Fruit fly (Drosophila melanogaster): ENCODE data around the gene otu.

Gene otu

DNA sequence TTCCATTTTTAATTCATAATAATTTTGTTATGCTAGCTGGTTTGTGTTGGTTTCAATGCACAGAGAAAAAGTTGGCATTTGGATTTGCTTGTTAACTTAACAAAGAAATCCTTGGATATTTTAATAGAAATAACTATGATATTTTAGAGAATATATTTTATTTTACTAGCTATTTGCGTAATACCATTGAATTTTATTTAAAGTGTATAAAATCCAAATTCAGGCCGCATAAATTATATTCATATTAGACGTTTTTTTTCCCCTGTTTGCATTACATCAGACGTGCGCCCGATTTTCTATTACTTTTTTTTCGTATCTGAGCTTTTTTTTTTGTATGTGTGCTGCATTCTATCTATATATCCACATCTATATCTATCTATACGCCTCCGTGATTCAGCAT, 45.4 kb upstream of the otu start (continued):
- TF ChIP-seq Dip3 (GFP tag; optimal IDR thresholded peaks at IDR 0.05) (no peak), CG8388 (GFP tag; optimal IDR thresholded peaks at IDR 0.05) (no peak), schlank (tag; optimal IDR thresholded peaks at IDR 0.05) (no peak), CG13123 (GFP tag; optimal IDR thresholded peaks at IDR 0.05) (no peak), Xbp1 (GFP tag; optimal IDR thresholded peaks at IDR 0.05) (peak; percentile 9), ssp (GFP tag; IDR thresholded peaks at IDR 0.05) (no peak), Blimp-1 (GFP tag; optimal IDR thresholded peaks at IDR 0.05) (peak; percentile 31), lmd (GFP tag; IDR thresholded peaks at IDR 0.05) (0 out of 2 replicates have a peak, but pooled peaks have one; percentile 14), Sox102F (GFP tag; optimal IDR thresholded peaks at IDR 0.05) (peak; percentile 60), Hr51 (GFP tag; optimal IDR thresholded peaks at IDR 0.05) (peak in 1 of 2 experiments; percentile 54), ara (GFP tag; IDR thresholded peaks at IDR 0.05) (no peak), Awh (GFP tag; IDR thresholded peaks at IDR 0.05) (no peak), NC2β (GFP tag; optimal IDR thresholded peaks at IDR 0.05) (no peak)

- TF ChIP-seq Asciz (GFP tag; optimal IDR thresholded peaks at IDR 0.05) (no peak), HLH4C (GFP tag; IDR thresholded peaks at IDR 0.05; ENCODE audit: partially characterized antibody) (no peak), da (GFP tag; optimal IDR thresholded peaks at IDR 0.05) (no peak), aop (GFP tag; IDR thresholded peaks at IDR 0.05) (no peak), CG6683 (GFP tag; optimal IDR thresholded peaks at IDR 0.05) (no peak), ftz-f1 (GFP tag; optimal IDR thresholded peaks at IDR 0.05) (no peak), abd-A (tag; optimal IDR thresholded peaks at IDR 0.05) (no peak), CTCF (GFP tag; optimal IDR thresholded peaks at IDR 0.05) (peak; percentile 77), Pdp1 (GFP tag; optimal IDR thresholded peaks at IDR 0.05) (peak in 1 of 2 experiments; percentile 60), pnt (GFP tag; optimal IDR thresholded peaks at IDR 0.05) (no peak), vnd (GFP tag; IDR thresholded peaks at IDR 0.05; ENCODE audit: partially characterized antibody) (no peak), HmgZ (tag; optimal IDR thresholded peaks at IDR 0.05) (no peak), disco-r (GFP tag; optimal IDR thresholded peaks at IDR 0.05) (no peak)
Measured at dm6 chrX:8534321-8534661, 45.0 kb upstream of the otu start.

- TF ChIP-seq pan (optimal IDR thresholded peaks at IDR 0.05) (no peak), pan (GFP tag; optimal IDR thresholded peaks at IDR 0.05 in 1 of 2, IDR thresholded peaks at IDR 0.05 in 1 of 2) (peak in 1 of 2 experiments; percentile 30), stc (GFP tag; IDR thresholded peaks at IDR 0.05) (0 out of 2 replicates have a peak, but pooled peaks have one; percentile 11), CG7745 (tag; optimal IDR thresholded peaks at IDR 0.05) (no peak), CG3838 (GFP tag; optimal IDR thresholded peaks at IDR 0.05) (no peak), CG15514 (GFP tag; optimal IDR thresholded peaks at IDR 0.05) (peak; percentile 16), Meics (GFP tag; optimal IDR thresholded peaks at IDR 0.05) (peak; percentile 20), CG17568 (GFP tag; optimal IDR thresholded peaks at IDR 0.05) (peak; percentile 8), CG9817 (tag; optimal IDR thresholded peaks at IDR 0.05) (peak; percentile 54), CG11696 (GFP tag; IDR thresholded peaks at IDR 0.05) (no peak), CG32532 (GFP tag; IDR thresholded peaks at IDR 0.05) (peak; percentile 61), dysf (GFP tag; IDR thresholded peaks at IDR 0.05) (peak; percentile 58; the same call in 2 of the 3 replicates), CG18619 (GFP tag; optimal IDR thresholded peaks at IDR 0.05) (peak; percentile 37), Fer2 (tag; optimal IDR thresholded peaks at IDR 0.05) (peak; percentile 4), Mad (GFP tag; optimal IDR thresholded peaks at IDR 0.05) (no peak), CG31441 (GFP tag; IDR thresholded peaks at IDR 0.05) (0 out of 2 replicates have a peak, but pooled peaks have one; percentile 3), CG11398 (GFP tag; optimal IDR thresholded peaks at IDR 0.05) (no peak), grau (tag; optimal IDR thresholded peaks at IDR 0.05) (peak; percentile 83), Max (GFP tag; optimal IDR thresholded peaks at IDR 0.05) (peak; percentile 14), CG7372 (GFP tag; IDR thresholded peaks at IDR 0.05) (peak; percentile 41; the same call in 1 of the 2 replicates), Hsf (GFP tag; optimal IDR thresholded peaks at IDR 0.05) (peak; percentile 16), bab2 (GFP tag; optimal IDR thresholded peaks at IDR 0.05) (no peak), stwl (tag; optimal IDR thresholded peaks at IDR 0.05) (peak; percentile 88)
Measured at dm6 chrX:8533589-8534320, 44.4 kb upstream of the otu start.
